Worm (Caenorhabditis elegans) whole organism, young adult: ENCODE results near the gene C48D1.1.

Experiments
- B0019.2 ChIP-seq: fragments of 200-800 bp; sonication (Bioruptor generic); conservative IDR thresholded peaks from 2 replicates; pipeline ENCODE4 v1.3.6; 2022; ENCODE audit warnings: missing genetic modification reagents, missing genetic modification characterization, missing compliant biosample characterization
- B0035.1 ChIP-seq: sonication (generic microtip); optimal IDR thresholded peaks from 2 replicates; lab custom pipeline; 2016; ENCODE audit warnings: missing genetic modification characterization, mild to moderate bottlenecking, missing compliant biosample characterization, missing genotype, missing genetic modification reagents
- B0261.1 ChIP-seq: sonication (generic microtip); optimal IDR thresholded peaks from 2 replicates; lab custom pipeline; 2016; ENCODE audit warnings: mild to moderate bottlenecking, missing genetic modification characterization, moderate library complexity, missing compliant biosample characterization
- B0336.3 ChIP-seq: fragments of 200-800 bp; sonication (Bioruptor generic); IDR thresholded peaks from 2 replicates; pipeline ENCODE4 v1.3.6; 2022; ENCODE audit warnings: missing genetic modification characterization, missing compliant biosample characterization
- D2030.7 ChIP-seq: fragments of 200-800 bp; sonication (Bioruptor generic); IDR thresholded peaks from 2 replicates; pipeline ENCODE4 v1.3.6; 2022; ENCODE audit warnings: missing genetic modification reagents, missing genetic modification characterization, missing compliant biosample characterization
- F39B2.1 ChIP-seq: fragments of 200-800 bp; sonication (Bioruptor generic); IDR thresholded peaks from 2 replicates; pipeline ENCODE4 v1.3.6; 2022; ENCODE audit warnings: missing genetic modification reagents, missing genetic modification characterization, missing compliant biosample characterization
- F52B5.7 ChIP-seq: sonication (generic microtip); optimal IDR thresholded peaks from 2 replicates; lab custom pipeline; 2016; ENCODE audit warnings: mild to moderate bottlenecking, missing genetic modification characterization, missing compliant biosample characterization
- Y56A3A.18 ChIP-seq: fragments of 200-800 bp; sonication (Bioruptor generic); IDR thresholded peaks from 2 replicates; pipeline ENCODE4 v1.3.6; 2022; ENCODE audit warnings: missing genetic modification reagents, missing genetic modification characterization, missing compliant biosample characterization
- Y67H2A.10 ChIP-seq: fragments of 200-800 bp; sonication (Bioruptor generic); conservative IDR thresholded peaks from 2 replicates; pipeline ENCODE4 v1.3.6; 2022; ENCODE audit warnings: missing genetic modification reagents, missing genetic modification characterization, missing compliant biosample characterization
- Y95B8A.8 ChIP-seq: fragments of 200-800 bp; sonication (Bioruptor generic); IDR thresholded peaks from 2 replicates; pipeline ENCODE4 v1.3.6; 2022; ENCODE audit warnings: missing genetic modification reagents, missing genetic modification characterization, missing compliant biosample characterization
- akir-1 ChIP-seq: fragments of 200-800 bp; sonication (Bioruptor generic); optimal IDR thresholded peaks from 2 replicates; lab custom pipeline; 2018; ENCODE audit warnings: mild to moderate bottlenecking, missing genetic modification characterization, moderate library complexity, missing compliant biosample characterization
- aptf-3 ChIP-seq: fragments of 200-800 bp; sonication (Bioruptor generic); IDR thresholded peaks from 2 replicates; pipeline ENCODE4 v1.3.6; 2022; ENCODE audit warnings: missing genetic modification characterization, missing compliant biosample characterization
- athp-1 ChIP-seq: sonication (generic microtip); optimal IDR thresholded peaks from 2 replicates; lab custom pipeline; 2017; ENCODE audit warnings: mild to moderate bottlenecking, missing genetic modification characterization, missing compliant biosample characterization
- attf-3 ChIP-seq: fragments of 200-800 bp; sonication (Bioruptor generic); conservative IDR thresholded peaks from 2 replicates; pipeline ENCODE4 v1.3.6; 2022; ENCODE audit warnings: missing genetic modification reagents, missing genetic modification characterization, missing compliant biosample characterization
- bed-1 ChIP-seq: fragments of 200-800 bp; sonication (Bioruptor generic); IDR thresholded peaks from 2 replicates; pipeline ENCODE4 v1.3.6; 2022; ENCODE audit warnings: missing genetic modification reagents, missing genetic modification characterization, missing compliant biosample characterization
- cebp-1 ChIP-seq, 2 experiments: fragments of 200-800 bp in 1 of 2; sonication (Bioruptor generic) in 1 of 2; sonication (generic microtip) in 1 of 2; IDR thresholded peaks in 1 of 2; optimal IDR thresholded peaks in 1 of 2; 2 replicates each; pipeline versions ENCODE4 v1.3.6 to Lab custom; 2017 to 2022; ENCODE audit warnings: missing compliant biosample characterization in 2 of 2, missing genetic modification characterization in 2 of 2, mild to moderate bottlenecking in 1 of 2, missing genetic modification reagents in 1 of 2, moderate library complexity in 1 of 2
- ceh-100 ChIP-seq: fragments of 200-800 bp; sonication (Bioruptor generic); IDR thresholded peaks from 2 replicates; pipeline ENCODE4 v1.3.6; 2022; ENCODE audit warnings: missing genetic modification reagents, missing genetic modification characterization, missing compliant biosample characterization
- ceh-40 ChIP-seq: fragments of 200-800 bp; sonication (Bioruptor generic); IDR thresholded peaks from 2 replicates; pipeline ENCODE4 v1.3.6; 2022; ENCODE audit warnings: missing genetic modification characterization, missing compliant biosample characterization
- ceh-79 ChIP-seq: sonication (generic microtip); optimal IDR thresholded peaks from 2 replicates; lab custom pipeline; 2017; ENCODE audit warnings: mild to moderate bottlenecking, missing genetic modification characterization, missing compliant biosample characterization
- chd-7 ChIP-seq: sonication (generic microtip); optimal IDR thresholded peaks from 2 replicates; lab custom pipeline; 2016; ENCODE audit warnings: mild to moderate bottlenecking, missing genetic modification characterization, moderate library complexity, missing compliant biosample characterization
- hsf-1 ChIP-seq: fragments of 200-800 bp; sonication (Bioruptor generic); IDR thresholded peaks from 2 replicates; pipeline ENCODE4 v1.3.6; 2022; ENCODE audit warnings: missing genetic modification reagents, missing genetic modification characterization, missing compliant biosample characterization
- let-526 ChIP-seq: fragments of 200-800 bp; sonication (Bioruptor generic); IDR thresholded peaks from 2 replicates; pipeline ENCODE4 v1.3.6; 2022; ENCODE audit warnings: missing genetic modification reagents, missing genetic modification characterization, missing compliant biosample characterization
- lin-35 ChIP-seq, 3 experiments: fragments of 150-350 bp in 2 of 3; sonication (generic microtip) in 1 of 3; optimal IDR thresholded peaks; 2 replicates each; lab custom pipeline; 2014 to 2018; ENCODE audit warnings: missing biosample characterization in 3 of 3, missing genetic modification characterization in 3 of 3, missing genetic modification reagents in 3 of 3
- lsl-1 ChIP-seq: fragments of 200-800 bp; sonication (Bioruptor generic); optimal IDR thresholded peaks from 2 replicates; lab custom pipeline; 2018; ENCODE audit warnings: mild to moderate bottlenecking, missing genetic modification characterization, moderate library complexity, missing compliant biosample characterization
- lsy-27 ChIP-seq: sonication (generic microtip); optimal IDR thresholded peaks from 2 replicates; lab custom pipeline; 2017; ENCODE audit warnings: missing genetic modification characterization, mild to moderate bottlenecking, missing compliant biosample characterization, antibody characterized with exemption, missing genotype, borderline replicate concordance; ENCODE audit not compliant: insufficient read depth
- madf-10 ChIP-seq: sonication (generic microtip); optimal IDR thresholded peaks from 2 replicates; lab custom pipeline; 2016; ENCODE audit warnings: mild to moderate bottlenecking, missing genetic modification characterization, missing compliant biosample characterization
- madf-6 ChIP-seq: fragments of 200-800 bp; sonication (Bioruptor generic); IDR thresholded peaks from 2 replicates; pipeline ENCODE4 v1.3.6; 2022; ENCODE audit warnings: missing genetic modification reagents, missing genetic modification characterization, missing compliant biosample characterization
- madf-8 ChIP-seq: fragments of 200-800 bp; sonication (Bioruptor generic); conservative IDR thresholded peaks from 2 replicates; pipeline ENCODE4 v1.3.6; 2022; ENCODE audit warnings: missing genetic modification reagents, missing genetic modification characterization, missing compliant biosample characterization
- mcd-1 ChIP-seq: fragments of 200-800 bp; sonication (Bioruptor generic); IDR thresholded peaks from 2 replicates; pipeline ENCODE4 v1.3.6; 2022; ENCODE audit warnings: missing genetic modification reagents, missing genetic modification characterization, missing compliant biosample characterization
- mes-4 ChIP-seq: sonication (generic microtip); optimal IDR thresholded peaks from 2 replicates; lab custom pipeline; 2016; ENCODE audit warnings: missing genotype, missing genetic modification characterization, missing compliant biosample characterization
- mxl-1 ChIP-seq: sonication (generic microtip); optimal IDR thresholded peaks from 2 replicates; lab custom pipeline; 2016; ENCODE audit warnings: missing genetic modification characterization, missing compliant biosample characterization
- nfya-2 ChIP-seq: fragments of 200-800 bp; sonication (Bioruptor generic); IDR thresholded peaks from 2 replicates; pipeline ENCODE4 v1.3.6; 2022; ENCODE audit warnings: missing genetic modification reagents, missing genetic modification characterization, missing compliant biosample characterization
- nfyb-1 ChIP-seq: fragments of 200-800 bp; sonication (Bioruptor generic); IDR thresholded peaks from 2 replicates; pipeline ENCODE4 v1.3.6; 2022; ENCODE audit warnings: missing genetic modification reagents, missing genetic modification characterization, missing compliant biosample characterization
- nhr-179 ChIP-seq: sonication (generic microtip); optimal IDR thresholded peaks from 2 replicates; lab custom pipeline; 2016; ENCODE audit warnings: mild to moderate bottlenecking, missing genetic modification characterization, missing compliant biosample characterization
- nhr-27 ChIP-seq: fragments of 200-800 bp; sonication (Bioruptor generic); optimal IDR thresholded peaks from 2 replicates; lab custom pipeline; 2018; ENCODE audit warnings: mild to moderate bottlenecking, missing genetic modification characterization, moderate library complexity, missing compliant biosample characterization
- nhr-90 ChIP-seq: sonication (generic microtip); optimal IDR thresholded peaks from 2 replicates; lab custom pipeline; 2016; ENCODE audit warnings: missing genotype, mild to moderate bottlenecking, missing genetic modification characterization, missing compliant biosample characterization
- pbrm-1 ChIP-seq: fragments of 200-800 bp; sonication (Bioruptor generic); IDR thresholded peaks from 2 replicates; pipeline ENCODE4 v1.3.6; 2022; ENCODE audit warnings: missing genetic modification reagents, missing genetic modification characterization, missing compliant biosample characterization
- snpc-3.4 ChIP-seq: sonication (generic microtip); optimal IDR thresholded peaks from 2 replicates; lab custom pipeline; 2017; ENCODE audit warnings: missing genetic modification characterization, mild to moderate bottlenecking, missing compliant biosample characterization, antibody characterized with exemption, moderate library complexity, missing genotype, missing genetic modification reagents
- somi-1 ChIP-seq: fragments of 200-800 bp; sonication (Bioruptor generic); optimal IDR thresholded peaks from 2 replicates; lab custom pipeline; 2018; ENCODE audit warnings: mild to moderate bottlenecking, missing genetic modification characterization, missing compliant biosample characterization
- sptf-2 ChIP-seq: fragments of 200-800 bp; sonication (Bioruptor generic); optimal IDR thresholded peaks from 2 replicates; lab custom pipeline; 2018; ENCODE audit warnings: mild to moderate bottlenecking, missing genetic modification characterization, missing compliant biosample characterization
- unc-130 ChIP-seq: sonication (generic microtip); optimal IDR thresholded peaks from 2 replicates; lab custom pipeline; 2016; ENCODE audit warnings: missing genetic modification reagents, missing genetic modification characterization, missing compliant biosample characterization
- xnd-1 ChIP-seq: sonication (generic microtip); optimal IDR thresholded peaks from 2 replicates; lab custom pipeline; 2016; ENCODE audit warnings: missing genotype, missing genetic modification reagents, missing genetic modification characterization, missing compliant biosample characterization
- ztf-18 ChIP-seq: sonication (generic microtip); optimal IDR thresholded peaks from 2 replicates; lab custom pipeline; 2016; ENCODE audit warnings: missing genotype, mild to moderate bottlenecking, missing genetic modification characterization, missing compliant biosample characterization
- ztf-25 ChIP-seq: fragments of 200-800 bp; sonication (Bioruptor generic); IDR thresholded peaks from 2 replicates; pipeline ENCODE4 v1.3.6; 2022; ENCODE audit warnings: missing genetic modification reagents, missing genetic modification characterization, missing compliant biosample characterization
- ztf-3 ChIP-seq: fragments of 200-800 bp; sonication (Bioruptor generic); optimal IDR thresholded peaks from 2 replicates; lab custom pipeline; 2018; ENCODE audit warnings: mild to moderate bottlenecking, missing genetic modification characterization, missing compliant biosample characterization
- ztf-6 ChIP-seq: fragments of 200-800 bp; sonication (Bioruptor generic); IDR thresholded peaks from 2 replicates; pipeline ENCODE4 v1.3.6; 2022; ENCODE audit warnings: missing genetic modification reagents, missing genetic modification characterization, missing compliant biosample characterization

Gene C48D1.1

DNA sequence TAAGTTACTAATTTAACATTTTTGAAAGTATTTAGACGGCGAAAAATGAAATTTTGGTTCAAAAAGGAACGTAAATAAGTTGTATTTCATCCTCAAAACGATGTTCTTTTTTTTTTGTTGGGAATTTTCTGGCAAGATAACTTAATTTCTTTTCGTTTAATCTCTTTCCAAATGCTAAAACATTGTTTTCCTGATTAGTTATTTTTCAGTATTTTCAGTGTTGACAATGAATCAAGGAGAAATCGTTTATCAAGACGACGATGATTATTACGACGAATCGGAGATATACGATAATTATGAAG, 43.6 kb upstream of the C48D1.1 start, which contains the start of gene lin-54:
TSS of gene lin-54 (plus strand) at position 203 of the 302 bp plus-strand sequence.
- TF ChIP-seq nfyb-1 (GFP tag; lab: Robert Waterston, UW) = no peak
- no peak for TF ChIP-seq mcd-1 (GFP tag; lab: Robert Waterston, UW)
- no peak for TF ChIP-seq B0035.1 (tag; lab: Kevin White, UChicago)
- TF ChIP-seq lsl-1 = no peak
- no peak for TF ChIP-seq somi-1 (GFP tag; lab: Kevin White, UChicago)
- TF ChIP-seq D2030.7 (GFP tag; lab: Robert Waterston, UW) = no peak
- no peak for TF ChIP-seq mxl-1
- no peak for TF ChIP-seq B0019.2 (GFP tag; lab: Robert Waterston, UW)
- TF ChIP-seq akir-1 (GFP tag; lab: Kevin White, UChicago) = no peak
- no peak for TF ChIP-seq ztf-25 (GFP tag; lab: Robert Waterston, UW)
- no peak for TF ChIP-seq ceh-40
- TF ChIP-seq Y56A3A.18 (GFP tag; lab: Robert Waterston, UW) = no peak
- TF ChIP-seq hsf-1 (GFP tag; lab: Robert Waterston, UW) = no peak

DNA sequence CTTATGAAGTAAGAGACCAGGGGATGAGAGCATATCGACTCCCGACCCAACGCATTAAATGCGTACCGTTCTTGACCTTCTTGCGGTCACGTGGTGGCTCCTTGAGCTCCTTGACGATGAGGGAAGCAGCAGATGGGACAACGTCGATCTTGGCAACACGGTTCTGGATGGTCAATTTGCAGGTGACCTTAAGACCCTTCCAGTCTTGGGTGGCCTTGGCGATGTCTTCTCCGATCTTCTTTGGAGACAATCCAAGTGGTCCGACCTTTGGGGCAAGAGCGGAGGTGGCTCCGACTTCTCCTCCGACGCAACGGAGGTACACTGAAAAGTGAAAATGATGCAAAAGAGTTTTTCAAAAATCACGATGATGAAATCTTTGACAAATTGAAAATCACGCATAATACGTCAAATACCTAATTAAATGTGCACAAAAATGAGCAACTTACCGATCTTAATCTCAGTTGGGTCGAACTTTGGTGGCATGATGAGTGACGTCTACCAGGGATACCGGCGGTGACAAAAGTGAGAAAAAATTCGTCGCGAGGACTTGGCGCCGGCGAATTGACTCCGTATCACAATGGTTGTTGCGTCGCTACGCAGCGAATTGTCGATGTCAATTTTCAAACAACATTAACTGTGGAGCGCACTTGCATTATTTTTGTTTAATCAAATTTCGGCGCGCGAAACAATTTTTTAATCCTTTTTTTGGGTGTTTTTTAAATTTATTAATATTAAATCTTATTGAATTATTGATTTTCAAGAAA, 43.1 kb upstream of the C48D1.1 start, which contains the start of gene rpl-12:
TSS of gene rpl-12 (minus strand) at position 574 of the 764 bp plus-strand sequence.
- TF ChIP-seq mcd-1 (GFP tag; lab: Robert Waterston, UW) (peak; percentile 100), chd-7 (tag; lab: Kevin White, UChicago) (peak; percentile 90), ztf-3 (GFP tag; lab: Kevin White, UChicago) (peak; percentile 60), aptf-3 (GFP tag; lab: Robert Waterston, UW) (no peak), B0261.1 (tag; lab: Kevin White, UChicago) (peak; percentile 40), ztf-18 (tag; lab: Kevin White, UChicago) (peak; percentile 69), nhr-90 (tag; lab: Kevin White, UChicago) (peak; percentile 62), bed-1 (no peak), madf-8 (GFP tag; lab: Robert Waterston, UW) (peak; percentile 86), mes-4 (tag; lab: Kevin White, UChicago) (no peak), lsy-27 (tag; lab: Kevin White, UChicago) (peak; percentile 17), nhr-179 (tag; lab: Kevin White, UChicago) (no peak), ceh-100 (GFP tag; lab: Robert Waterston, UW) (peak; percentile 87), xnd-1 (tag; lab: Kevin White, UChicago) (peak; percentile 75), Y95B8A.8 (peak; percentile 96), pbrm-1 (peak; percentile 98), sptf-2 (GFP tag; lab: Kevin White, UChicago) (peak; percentile 8), ceh-79 (tag; lab: Kevin White, UChicago) (peak; percentile 59), ztf-6 (peak; percentile 89), nhr-27 (peak; percentile 7), cebp-1 (GFP tag; IDR thresholded peaks at IDR 0.05; lab: Robert Waterston, UW) (peak; percentile 87), cebp-1 (tag; optimal IDR thresholded peaks at IDR 0.05; lab: Kevin White, UChicago) (peak; percentile 96), athp-1 (peak; percentile 97), nfya-2 (GFP tag; lab: Robert Waterston, UW) (no peak), unc-130 (GFP tag; lab: Kevin White, UChicago) (peak; percentile 94), snpc-3.4 (peak; percentile 90), Y67H2A.10 (peak; percentile 91), B0336.3 (GFP tag; lab: Robert Waterston, UW) (peak; percentile 95), lin-35 (GFP tag; optimal IDR thresholded peaks at IDR 0.05; lab: Kevin White, UChicago) (peak; percentile 73 to 99 (median 85)), madf-6 (GFP tag; lab: Robert Waterston, UW) (peak; percentile 95), let-526 (GFP tag; lab: Robert Waterston, UW) (peak; percentile 20), F39B2.1 (GFP tag; lab: Robert Waterston, UW) (peak; percentile 79; the same call in 1 of the 2 replicates), madf-10 (tag; lab: Kevin White, UChicago) (peak; percentile 95), F52B5.7 (peak; percentile 66), mxl-1 (no peak), attf-3 (GFP tag; lab: Robert Waterston, UW) (peak; percentile 86)
